Fruit fly (Drosophila melanogaster) whole organism, prepupa: ENCODE results near the gene loco.

Source experiments
- CG11902 ChIP-seq: fragments of 200-800 bp; sonication (Bioruptor generic); optimal IDR thresholded peaks from 3 replicates; lab custom pipeline; 2016; ENCODE audit warnings: missing biosample characterization, missing genetic modification characterization
- CG15336 ChIP-seq: fragments of 200-800 bp; sonication (Bioruptor generic); IDR thresholded peaks from 2 replicates; pipeline ENCODE4 v1.3.6; 2022; ENCODE audit warnings: missing biosample characterization, missing genetic modification characterization
- CG1621 ChIP-seq: fragments of 200-800 bp; sonication (Bioruptor generic); optimal IDR thresholded peaks from 3 replicates; lab custom pipeline; 2018; ENCODE audit warnings: missing biosample characterization, mild to moderate bottlenecking, missing genetic modification characterization
- CG16779 ChIP-seq: fragments of 200-800 bp; sonication (Bioruptor generic); optimal IDR thresholded peaks from 3 replicates; lab custom pipeline; 2017; ENCODE audit warnings: missing biosample characterization, mild to moderate bottlenecking, missing genetic modification characterization
- CG3032 ChIP-seq: fragments of 200-800 bp; optimal IDR thresholded peaks from 2 replicates; lab custom pipeline; 2019; ENCODE audit warnings: missing biosample characterization, mild to moderate bottlenecking, missing genetic modification characterization, moderate library complexity
- CG31627 ChIP-seq: fragments of 200-800 bp; sonication (Bioruptor generic); optimal IDR thresholded peaks from 3 replicates; lab custom pipeline; 2016; ENCODE audit warnings: missing biosample characterization, missing genetic modification characterization
- CG34406 ChIP-seq: fragments of 200-800 bp; sonication (Bioruptor generic); optimal IDR thresholded peaks from 3 replicates; lab custom pipeline; 2016; ENCODE audit warnings: missing biosample characterization, missing genetic modification characterization
- CG3919 ChIP-seq: fragments of 200-800 bp; sonication (Bioruptor generic); optimal IDR thresholded peaks from 3 replicates; lab custom pipeline; 2016; ENCODE audit warnings: missing biosample characterization, missing genetic modification characterization
- CG6163 ChIP-seq: fragments of 200-800 bp; sonication (Bioruptor generic); IDR thresholded peaks from 3 replicates; pipeline ENCODE4 v1.3.6; 2022; ENCODE audit warnings: missing biosample characterization, missing genetic modification characterization
- CG6808 ChIP-seq: fragments of 200-800 bp; sonication (Bioruptor generic); optimal IDR thresholded peaks from 3 replicates; lab custom pipeline; 2017; ENCODE audit warnings: missing biosample characterization, missing genetic modification characterization, mild to moderate bottlenecking, moderate library complexity, missing genetic modification reagents
- CG6854 ChIP-seq: fragments of 200-800 bp; sonication (Bioruptor generic); optimal IDR thresholded peaks from 2 replicates; lab custom pipeline; 2017; ENCODE audit warnings: missing biosample characterization, mild to moderate bottlenecking, missing genetic modification characterization
- CG7368 ChIP-seq: fragments of 200-800 bp; sonication (Bioruptor generic); optimal IDR thresholded peaks from 3 replicates; lab custom pipeline; 2016; ENCODE audit warnings: missing biosample characterization, missing genetic modification characterization
- CG8119 ChIP-seq: fragments of 200-800 bp; sonication (Bioruptor generic); IDR thresholded peaks from 3 replicates; pipeline ENCODE4 v1.3.6; 2022; ENCODE audit warnings: missing biosample characterization, missing genetic modification characterization
- Eip75B ChIP-seq: fragments of 200-800 bp; sonication (Bioruptor generic); optimal IDR thresholded peaks from 3 replicates; lab custom pipeline; 2016; ENCODE audit warnings: missing biosample characterization, missing genetic modification characterization
- Eip78C ChIP-seq: fragments of 200-800 bp; sonication (Bioruptor generic); peaks from one replicate; lab custom pipeline; 2016; ENCODE audit warnings: missing biosample characterization, missing genetic modification characterization
- Eip93F ChIP-seq: fragments of 200-800 bp; sonication (Bioruptor generic); optimal IDR thresholded peaks from 2 replicates; lab custom pipeline; 2016; ENCODE audit warnings: missing biosample characterization, mild to moderate bottlenecking, missing genetic modification characterization
- Ets96B ChIP-seq: fragments of 200-800 bp; optimal IDR thresholded peaks from 2 replicates; lab custom pipeline; 2019; ENCODE audit warnings: missing biosample characterization, mild to moderate bottlenecking, missing genetic modification characterization, moderate library complexity
- Gug ChIP-seq: fragments of 200-800 bp; sonication (Bioruptor generic); IDR thresholded peaks from 2 replicates; pipeline ENCODE4 v1.3.6; 2022; ENCODE audit warnings: missing biosample characterization, missing genetic modification characterization
- Hr39 ChIP-seq: fragments of 200-800 bp; sonication (Bioruptor generic); optimal IDR thresholded peaks from 2 replicates; lab custom pipeline; 2016; ENCODE audit warnings: missing biosample characterization, missing genetic modification characterization
- Hr4 ChIP-seq: fragments of 200-800 bp; sonication (Bioruptor generic); optimal IDR thresholded peaks from 3 replicates; lab custom pipeline; 2016; ENCODE audit warnings: missing biosample characterization, missing genetic modification characterization
- OdsH ChIP-seq: fragments of 200-800 bp; sonication (Bioruptor generic); optimal IDR thresholded peaks from 3 replicates; lab custom pipeline; 2016; ENCODE audit warnings: missing biosample characterization, missing genetic modification characterization
- Sox14 ChIP-seq: fragments of 200-800 bp; sonication (Bioruptor generic); optimal IDR thresholded peaks from 3 replicates; lab custom pipeline; 2016; ENCODE audit warnings: missing biosample characterization, missing genetic modification characterization
- Sox15 ChIP-seq: fragments of 200-800 bp; sonication (Bioruptor generic); optimal IDR thresholded peaks from 3 replicates; lab custom pipeline; 2016; ENCODE audit warnings: missing biosample characterization, missing genetic modification characterization
- cyc ChIP-seq: fragments of 200-800 bp; sonication (Bioruptor generic); optimal IDR thresholded peaks from 3 replicates; lab custom pipeline; 2016; ENCODE audit warnings: missing biosample characterization, missing genetic modification characterization
- dsx ChIP-seq: fragments of 200-800 bp; optimal IDR thresholded peaks from 3 replicates; lab custom pipeline; 2019; ENCODE audit warnings: missing biosample characterization, mild to moderate bottlenecking, missing genetic modification characterization, moderate library complexity; ENCODE audit not compliant: poor library complexity, severe bottlenecking
- esn ChIP-seq: fragments of 200-800 bp; sonication (Bioruptor generic); optimal IDR thresholded peaks from 2 replicates; lab custom pipeline; 2016; ENCODE audit warnings: missing biosample characterization, mild to moderate bottlenecking, missing genetic modification characterization, moderate library complexity
- fd59A ChIP-seq: fragments of 200-800 bp; sonication (Bioruptor generic); optimal IDR thresholded peaks from 2 replicates; lab custom pipeline; 2017; ENCODE audit warnings: missing biosample characterization, mild to moderate bottlenecking, missing genetic modification characterization, missing genetic modification reagents
- fkh ChIP-seq: fragments of 200-800 bp; sonication (Bioruptor generic); optimal IDR thresholded peaks from 3 replicates; lab custom pipeline; 2017; ENCODE audit warnings: missing biosample characterization, mild to moderate bottlenecking, missing genetic modification characterization, moderate library complexity
- lz ChIP-seq: fragments of 200-800 bp; sonication (Bioruptor generic); optimal IDR thresholded peaks from 3 replicates; lab custom pipeline; 2016; ENCODE audit warnings: missing biosample characterization, missing genetic modification characterization
- net ChIP-seq: fragments of 200-800 bp; sonication (Bioruptor generic); optimal IDR thresholded peaks from 3 replicates; lab custom pipeline; 2016; ENCODE audit warnings: missing biosample characterization, missing genetic modification characterization
- salr ChIP-seq, 2 experiments: fragments of 200-800 bp; sonication (Bioruptor generic); optimal IDR thresholded peaks; 3 replicates each; lab custom pipeline; 2016 to 2018; ENCODE audit warnings: missing biosample characterization in 2 of 2, missing genetic modification characterization in 2 of 2, mild to moderate bottlenecking in 1 of 2
- ss ChIP-seq, 2 experiments: fragments of 200-800 bp; sonication (Bioruptor generic); optimal IDR thresholded peaks; 2 replicates in 1 of 2; 3 replicates in 1 of 2; lab custom pipeline; 2017 to 2018; ENCODE audit warnings: mild to moderate bottlenecking in 2 of 2, missing biosample characterization in 2 of 2, missing genetic modification characterization in 2 of 2, moderate library complexity in 1 of 2
- topi ChIP-seq: fragments of 200-800 bp; sonication (Bioruptor generic); optimal IDR thresholded peaks from 3 replicates; lab custom pipeline; 2016; ENCODE audit warnings: missing biosample characterization, missing genetic modification characterization

The loco gene

DNA sequence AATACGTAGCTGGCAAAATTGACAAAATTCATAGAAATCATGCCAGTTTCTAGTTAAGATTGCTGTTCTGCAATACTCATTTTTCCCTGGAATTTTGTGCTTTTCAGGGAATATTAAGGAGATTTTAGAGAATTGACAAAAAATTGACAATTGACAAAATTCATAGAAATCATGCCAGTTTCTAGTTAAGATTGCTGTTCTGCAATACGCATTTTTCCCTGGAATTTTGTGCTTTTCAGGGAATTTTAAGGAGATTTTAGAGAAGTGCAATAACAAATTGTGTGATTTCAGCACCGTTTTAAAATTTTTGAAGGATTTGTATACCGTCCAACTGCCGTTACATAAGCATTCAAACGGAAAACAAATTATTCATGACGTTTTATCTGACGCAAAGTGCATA, 50.4 kb downstream of the loco start:
- TF ChIP-seq CG1621 (tag; lab: Kevin White, UChicago) (no peak), Eip78C (GFP tag; lab: Kevin White, UChicago) (peak; percentile 21), Hr39 (GFP tag; lab: Kevin White, UChicago) (peak; percentile 14)

DNA sequence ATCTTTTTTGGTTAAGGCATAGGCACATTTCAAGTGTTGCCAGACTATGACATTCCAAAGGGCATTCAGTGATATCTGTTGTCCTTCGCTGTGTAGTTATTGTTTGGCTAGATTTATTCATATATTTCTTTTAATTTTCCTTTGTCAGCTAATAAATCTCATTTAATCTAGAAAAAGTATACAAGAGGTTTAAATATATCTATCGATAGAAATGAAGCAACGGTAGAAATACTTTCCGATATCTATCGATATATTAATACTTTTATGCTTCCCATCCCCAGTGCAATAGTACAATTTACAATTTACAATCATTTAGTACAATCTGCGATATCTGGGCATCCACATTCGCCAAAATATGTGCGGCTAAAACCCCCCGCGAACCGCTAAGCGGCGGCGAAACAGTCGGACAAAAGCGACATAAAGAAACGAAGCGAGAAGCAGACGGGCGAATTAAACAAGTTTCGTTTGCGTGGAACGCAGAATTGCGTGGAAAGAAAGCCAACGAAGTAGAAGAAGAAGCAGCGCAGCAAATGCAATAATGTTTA, 51.7 kb downstream of the loco start, which contains the start of gene Efa6:
Efa6 (plus strand) TSS at position 337 of the 545 bp plus-strand sequence.
- TF ChIP-seq CG3919 (GFP tag; lab: Kevin White, UChicago) (peak; percentile 35), Sox14 (GFP tag; lab: Kevin White, UChicago) (peak; percentile 53), net (GFP tag; lab: Kevin White, UChicago) (no peak), CG8119 (GFP tag; lab: Robert Waterston, UW) (peak; percentile 47; the same call in 1 of the 3 replicates), CG16779 (no peak), CG15336 (GFP tag; lab: Robert Waterston, UW) (peak; percentile 37; the same call in 1 of the 2 replicates), dsx (GFP tag; lab: Kevin White, UChicago) (peak; percentile 50), cyc (GFP tag; lab: Kevin White, UChicago) (peak; percentile 14), Sox15 (GFP tag; lab: Kevin White, UChicago) (peak; percentile 12), CG1621 (tag; lab: Kevin White, UChicago) (no peak), topi (GFP tag; lab: Kevin White, UChicago) (peak; percentile 40), ss (GFP tag; optimal IDR thresholded peaks at IDR 0.05; lab: Kevin White, UChicago) (peak in 1 of 2 experiments; percentile 46), lz (GFP tag; lab: Kevin White, UChicago) (peak; percentile 36), Eip75B (peak; percentile 32), CG11902 (GFP tag; lab: Kevin White, UChicago) (peak; percentile 21), esn (peak; percentile 53), salr (GFP tag; optimal IDR thresholded peaks at IDR 0.05; lab: Kevin White, UChicago) (no peak), CG6808 (GFP tag; lab: Kevin White, UChicago) (peak; percentile 8), CG7368 (no peak), Gug (no peak), CG6163 (no peak), CG3032 (peak; percentile 0), CG31627 (GFP tag; lab: Kevin White, UChicago) (peak; percentile 50), Eip78C (GFP tag; lab: Kevin White, UChicago) (peak; percentile 78), Ets96B (tag; lab: Kevin White, UChicago) (peak; percentile 7), OdsH (GFP tag; lab: Kevin White, UChicago) (no peak), fkh (GFP tag; lab: Kevin White, UChicago) (peak; percentile 50), Hr39 (GFP tag; lab: Kevin White, UChicago) (peak; percentile 6), CG6854 (GFP tag; lab: Kevin White, UChicago) (peak; percentile 57), Hr4 (GFP tag; lab: Kevin White, UChicago) (peak; percentile 53)

dm6 chr3R:22586525-22586924, 52.7 kb downstream of the loco start, which contains the start of gene btn:
btn (minus strand) TSS chr3R:22586625.
- TF ChIP-seq CG34406 (GFP tag; lab: Kevin White, UChicago) (no peak), CG3919 (GFP tag; lab: Kevin White, UChicago) (no peak), CG6808 (GFP tag; lab: Kevin White, UChicago) (no peak)

DNA sequence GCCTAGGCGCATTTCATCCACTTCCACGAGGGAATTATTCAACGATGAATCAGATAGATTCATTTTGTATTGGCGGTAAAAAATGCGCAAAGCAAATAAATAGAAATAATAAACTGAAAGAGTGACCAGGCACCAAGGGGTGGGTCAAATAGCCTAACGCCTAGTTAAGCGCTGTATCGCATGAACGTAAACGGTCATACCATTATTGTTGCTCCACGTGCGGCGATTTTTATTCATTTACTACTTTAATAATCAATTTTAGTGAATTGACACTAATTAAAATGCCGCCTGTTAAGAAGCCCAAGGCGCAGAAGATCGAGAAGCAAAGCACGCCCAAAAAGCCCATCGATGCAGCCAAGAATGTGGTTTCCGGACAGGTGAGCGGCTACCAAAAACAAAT, 54.6 kb downstream of the loco start, which contains the start of the genes CG33107 and CG6937:
CG33107 (minus strand) TSS at position 137 of the 400 bp plus-strand sequence.
CG6937 (plus strand) TSS at position 192 of the 400 bp plus-strand sequence.
- no peak for TF ChIP-seq fd59A (GFP tag; lab: Kevin White, UChicago)
- TF ChIP-seq Eip78C (GFP tag; lab: Kevin White, UChicago) = peak; percentile 10
- peak; percentile 84 for TF ChIP-seq fkh (GFP tag; lab: Kevin White, UChicago)
- TF ChIP-seq Eip93F = no peak
